Worm (Caenorhabditis elegans) whole organism, L4 larva: ENCODE results near the gene dhs-16.
A peak's percentile ranks its signal among the peaks of the same experiment; 100 is the strongest.

Source experiments
- F10B5.3 ChIP-seq: sonication (generic microtip); optimal IDR thresholded peaks from 2 replicates; lab custom pipeline; 2016; ENCODE audit warnings: mild to moderate bottlenecking, missing genetic modification characterization, missing compliant biosample characterization
- F37D6.2 ChIP-seq: sonication (generic microtip); optimal IDR thresholded peaks from 2 replicates; lab custom pipeline; 2016; ENCODE audit warnings: mild to moderate bottlenecking, missing genetic modification characterization, missing compliant biosample characterization
- F49E8.2 ChIP-seq: sonication (generic microtip); optimal IDR thresholded peaks from 2 replicates; lab custom pipeline; 2016; ENCODE audit warnings: missing compliant biosample characterization, mild to moderate bottlenecking, missing genetic modification characterization, borderline replicate concordance
- T20F7.1 ChIP-seq: fragments of 200-800 bp; sonication (Bioruptor generic); optimal IDR thresholded peaks from 2 replicates; lab custom pipeline; 2018; ENCODE audit warnings: mild to moderate bottlenecking, missing genetic modification characterization, missing compliant biosample characterization
- Y105C5A.15 ChIP-seq: fragments of 200-800 bp; sonication (Bioruptor generic); IDR thresholded peaks from 2 replicates; pipeline ENCODE4 v1.3.6; 2022; ENCODE audit warnings: missing genetic modification characterization, missing compliant biosample characterization
- Y75B8A.6 ChIP-seq: fragments of 200-800 bp; sonication (Bioruptor generic); IDR thresholded peaks from 2 replicates; pipeline ENCODE4 v1.3.6; 2022; ENCODE audit warnings: missing genetic modification reagents, missing genetic modification characterization, missing compliant biosample characterization
- ZK337.2 ChIP-seq: fragments of 200-800 bp; sonication (Bioruptor generic); IDR thresholded peaks from 2 replicates; pipeline ENCODE4 v1.3.6; 2022; ENCODE audit warnings: missing genetic modification reagents, missing genetic modification characterization, missing compliant biosample characterization
- ZK546.5 ChIP-seq, 2 experiments: sonication (generic microtip); optimal IDR thresholded peaks; 2 replicates each; lab custom pipeline; 2017; ENCODE audit warnings: missing biosample characterization in 2 of 2, missing genetic modification characterization in 2 of 2
- ama-1 ChIP-seq: fragments of 150-350 bp; optimal IDR thresholded peaks from 2 replicates; lab custom pipeline; 2014; ENCODE audit warnings: inconsistent platforms, mixed read lengths
- arid-1 ChIP-seq: fragments of 200-800 bp; sonication (Bioruptor generic); conservative IDR thresholded peaks from 2 replicates; pipeline ENCODE4 v1.3.6; 2022; ENCODE audit warnings: missing genetic modification reagents, missing genetic modification characterization, missing compliant biosample characterization
- attf-4 ChIP-seq: sonication (generic microtip); optimal IDR thresholded peaks from 3 replicates; lab custom pipeline; 2017; ENCODE audit warnings: missing biosample characterization, missing genetic modification characterization
- ceh-20 ChIP-seq: fragments of 200-800 bp; sonication (Bioruptor generic); IDR thresholded peaks from 2 replicates; pipeline ENCODE4 v1.3.6; 2022; ENCODE audit warnings: missing genetic modification reagents, missing genetic modification characterization, missing compliant biosample characterization
- ceh-44 ChIP-seq: fragments of 200-800 bp; sonication (Bioruptor generic); IDR thresholded peaks from 2 replicates; pipeline ENCODE4 v1.3.6; 2022; ENCODE audit warnings: missing genetic modification reagents, missing genetic modification characterization, missing compliant biosample characterization
- ceh-82 ChIP-seq: sonication (generic microtip); optimal IDR thresholded peaks from 2 replicates; lab custom pipeline; 2017; ENCODE audit warnings: missing biosample characterization, missing genetic modification characterization
- daf-12 ChIP-seq: fragments of 150-350 bp; optimal IDR thresholded peaks from 2 replicates; lab custom pipeline; 2014; ENCODE audit warnings: missing biosample characterization, missing genetic modification reagents, missing genetic modification characterization
- daf-16 ChIP-seq, 3 experiments: sonication (generic microtip); optimal IDR thresholded peaks; 2 replicates each; lab custom pipeline; 2016 to 2017; ENCODE audit warnings: missing genetic modification characterization in 3 of 3, missing genetic modification reagents in 3 of 3, mild to moderate bottlenecking in 2 of 3, missing compliant biosample characterization in 2 of 3, missing biosample characterization in 1 of 3, moderate library complexity in 1 of 3
- daf-19 ChIP-seq: fragments of 200-800 bp; sonication (Bioruptor generic); conservative IDR thresholded peaks from 2 replicates; pipeline ENCODE4 v1.3.6; 2022; ENCODE audit warnings: missing genetic modification characterization, missing compliant biosample characterization
- dmd-6 ChIP-seq: fragments of 200-800 bp; sonication (Bioruptor generic); IDR thresholded peaks from 2 replicates; pipeline ENCODE4 v1.3.6; 2022; ENCODE audit warnings: missing genetic modification reagents, missing genetic modification characterization, missing compliant biosample characterization
- dmd-8 ChIP-seq: fragments of 200-800 bp; sonication (Bioruptor generic); IDR thresholded peaks from 2 replicates; pipeline ENCODE4 v1.3.6; 2022; ENCODE audit warnings: missing genetic modification characterization, missing compliant biosample characterization
- dmd-9 ChIP-seq: fragments of 200-800 bp; sonication (Bioruptor generic); IDR thresholded peaks from 2 replicates; pipeline ENCODE4 v1.3.6; 2022; ENCODE audit warnings: missing genetic modification reagents, missing genetic modification characterization, missing compliant biosample characterization
- fos-1 ChIP-seq: fragments of 150-350 bp; optimal IDR thresholded peaks from 2 replicates; lab custom pipeline; 2014; ENCODE audit warnings: missing biosample characterization, missing genetic modification characterization
- hif-1 ChIP-seq, 2 experiments: sonication (generic microtip); optimal IDR thresholded peaks; 2 replicates each; lab custom pipeline; 2016 to 2017; ENCODE audit warnings: missing compliant biosample characterization in 2 of 2, missing genetic modification characterization in 2 of 2, missing genetic modification reagents in 2 of 2, missing genotype in 2 of 2, mild to moderate bottlenecking in 1 of 2
- hlh-11 ChIP-seq: fragments of 200-800 bp; sonication (Bioruptor generic); optimal IDR thresholded peaks from 2 replicates; lab custom pipeline; 2018; ENCODE audit warnings: mild to moderate bottlenecking, missing genetic modification characterization, missing compliant biosample characterization
- hmg-1.1 ChIP-seq: fragments of 200-800 bp; sonication (Bioruptor generic); IDR thresholded peaks from 2 replicates; pipeline ENCODE4 v1.3.6; 2022; ENCODE audit warnings: missing genetic modification reagents, missing genetic modification characterization, missing compliant biosample characterization
- jun-1 ChIP-seq: fragments of 150-350 bp; optimal IDR thresholded peaks from 2 replicates; lab custom pipeline; 2014; ENCODE audit warnings: missing biosample characterization, missing genetic modification reagents, missing genetic modification characterization
- lin-29 ChIP-seq: fragments of 200-800 bp; sonication (Bioruptor generic); IDR thresholded peaks from 2 replicates; pipeline ENCODE4 v1.3.6; 2022; ENCODE audit warnings: missing genetic modification reagents, missing genetic modification characterization, missing compliant biosample characterization
- lin-38 ChIP-seq: fragments of 200-800 bp; sonication (Bioruptor generic); IDR thresholded peaks from 2 replicates; pipeline ENCODE4 v1.3.6; 2022; ENCODE audit warnings: missing genetic modification reagents, missing genetic modification characterization, missing compliant biosample characterization
- lsy-2 ChIP-seq, 2 experiments: fragments of 150-350 bp in 1 of 2; sonication (generic microtip) in 1 of 2; optimal IDR thresholded peaks; 2 replicates each; lab custom pipeline; 2014 to 2017; ENCODE audit warnings: missing biosample characterization in 2 of 2, missing genetic modification characterization in 2 of 2
- mdl-1 ChIP-seq, 2 experiments: fragments of 150-350 bp in 1 of 2; sonication (generic microtip) in 1 of 2; optimal IDR thresholded peaks; 2 replicates each; lab custom pipeline; 2014 to 2017; ENCODE audit warnings: missing biosample characterization in 2 of 2, missing genetic modification characterization in 2 of 2
- mep-1 ChIP-seq: fragments of 150-350 bp; sonication (generic microtip); optimal IDR thresholded peaks from 3 replicates; lab custom pipeline; 2014; ENCODE audit warnings: missing biosample characterization, missing genetic modification characterization
- mes-2 ChIP-seq: sonication (generic microtip); optimal IDR thresholded peaks from 2 replicates; lab custom pipeline; 2016; ENCODE audit warnings: missing genotype, mild to moderate bottlenecking, missing genetic modification characterization, missing compliant biosample characterization; ENCODE audit not compliant: poor library complexity, severe bottlenecking
- mxl-2 ChIP-seq: fragments of 200-800 bp; sonication (Bioruptor generic); conservative IDR thresholded peaks from 2 replicates; pipeline ENCODE4 v1.3.6; 2022; ENCODE audit warnings: missing genetic modification reagents, missing genetic modification characterization, missing compliant biosample characterization
- mxl-3 ChIP-seq: fragments of 200-800 bp; sonication (Bioruptor generic); optimal IDR thresholded peaks from 2 replicates; lab custom pipeline; 2018; ENCODE audit warnings: mild to moderate bottlenecking, missing genetic modification characterization, missing compliant biosample characterization
- nhr-111 ChIP-seq: fragments of 200-800 bp; sonication (Bioruptor generic); optimal IDR thresholded peaks from 2 replicates; lab custom pipeline; 2018; ENCODE audit warnings: mild to moderate bottlenecking, missing genetic modification characterization, missing compliant biosample characterization
- nhr-28 ChIP-seq: fragments of 150-350 bp; optimal IDR thresholded peaks from 2 replicates; lab custom pipeline; 2014; ENCODE audit warnings: missing biosample characterization, missing genetic modification characterization
- nhr-48 ChIP-seq: sonication (generic microtip); optimal IDR thresholded peaks from 2 replicates; lab custom pipeline; 2016; ENCODE audit warnings: mild to moderate bottlenecking, missing genetic modification characterization, missing compliant biosample characterization
- nhr-6 ChIP-seq: fragments of 150-350 bp; optimal IDR thresholded peaks from 2 replicates; lab custom pipeline; 2014; ENCODE audit warnings: missing biosample characterization, missing genetic modification characterization
- nhr-76 ChIP-seq: fragments of 150-350 bp; optimal IDR thresholded peaks from 2 replicates; lab custom pipeline; 2014; ENCODE audit warnings: missing biosample characterization, missing genetic modification characterization
- pha-4 ChIP-seq, 2 experiments: fragments of 150-350 bp in 1 of 2; fragments of 200-800 bp in 1 of 2; sonication (Bioruptor generic) in 1 of 2; IDR thresholded peaks in 1 of 2; optimal IDR thresholded peaks in 1 of 2; 2 replicates each; pipeline versions ENCODE4 v1.3.6 to Lab custom; 2014 to 2022; ENCODE audit warnings: missing genetic modification characterization in 2 of 2, missing genetic modification reagents in 2 of 2, missing biosample characterization in 1 of 2, missing compliant biosample characterization in 1 of 2
- php-3 ChIP-seq: fragments of 200-800 bp; sonication (Bioruptor generic); IDR thresholded peaks from 2 replicates; pipeline ENCODE4 v1.3.6; 2022; ENCODE audit warnings: missing genetic modification reagents, missing genetic modification characterization, missing compliant biosample characterization
- sdz-12 ChIP-seq: fragments of 200-800 bp; sonication (Bioruptor generic); optimal IDR thresholded peaks from 2 replicates; lab custom pipeline; 2018; ENCODE audit warnings: mild to moderate bottlenecking, missing genetic modification characterization, missing compliant biosample characterization
- snpc-1.2 ChIP-seq: fragments of 200-800 bp; sonication (Bioruptor generic); IDR thresholded peaks from 2 replicates; pipeline ENCODE4 v1.3.6; 2022; ENCODE audit warnings: missing genetic modification reagents, missing genetic modification characterization, missing compliant biosample characterization
- spr-1 ChIP-seq: sonication (generic microtip); optimal IDR thresholded peaks from 2 replicates; lab custom pipeline; 2016; ENCODE audit warnings: mild to moderate bottlenecking, missing genetic modification characterization, missing compliant biosample characterization
- tra-1 ChIP-seq: fragments of 200-800 bp; sonication (Bioruptor generic); IDR thresholded peaks from 2 replicates; pipeline ENCODE4 v1.3.6; 2022; ENCODE audit warnings: missing genetic modification reagents, missing genetic modification characterization, missing compliant biosample characterization
- unc-130 ChIP-seq: sonication (generic microtip); optimal IDR thresholded peaks from 2 replicates; lab custom pipeline; 2016; ENCODE audit warnings: missing genetic modification reagents, missing genetic modification characterization, missing compliant biosample characterization
- unc-39 ChIP-seq: sonication (generic microtip); optimal IDR thresholded peaks from 2 replicates; lab custom pipeline; 2017; ENCODE audit warnings: missing biosample characterization, missing genetic modification characterization
- vab-7 ChIP-seq: fragments of 200-800 bp; sonication (Bioruptor generic); IDR thresholded peaks from 2 replicates; pipeline ENCODE4 v1.3.6; 2022; ENCODE audit warnings: missing genetic modification reagents, missing genetic modification characterization, missing compliant biosample characterization
- zfp-3 ChIP-seq: fragments of 200-800 bp; sonication (Bioruptor generic); conservative IDR thresholded peaks from 2 replicates; pipeline ENCODE4 v1.3.6; 2022; ENCODE audit warnings: missing genetic modification reagents, missing genetic modification characterization, missing compliant biosample characterization
- zip-11 ChIP-seq: fragments of 200-800 bp; sonication (Bioruptor generic); IDR thresholded peaks from 2 replicates; pipeline ENCODE4 v1.3.6; 2022; ENCODE audit warnings: missing genetic modification characterization, missing compliant biosample characterization
- ztf-7 ChIP-seq: fragments of 150-350 bp; optimal IDR thresholded peaks from 2 replicates; lab custom pipeline; 2014; ENCODE audit warnings: missing biosample characterization, missing genetic modification characterization

dhs-16 gene

ce11 chrV:6000368-6000802 lies 16.8 kb downstream of the dhs-16 start (continued):
- TF ChIP-seq lin-29 (GFP tag; lab: Robert Waterston, UW): no peak
- TF ChIP-seq F37D6.2 (tag; lab: Kevin White, UChicago): peak; percentile 42
- peak; percentile 95 for TF ChIP-seq hmg-1.1
- peak; percentile 98 for TF ChIP-seq nhr-28 (tag; lab: Kevin White, UChicago)
- no peak for TF ChIP-seq attf-4 (tag; lab: Kevin White, UChicago)
- peak; percentile 59 to 89 for TF ChIP-seq daf-16 (GFP tag; optimal IDR thresholded peaks at IDR 0.05; lab: Kevin White, UChicago)
- TF ChIP-seq daf-16 (tag; optimal IDR thresholded peaks at IDR 0.05; lab: Kevin White, UChicago): peak; percentile 98
- TF ChIP-seq hlh-11 (tag; lab: Kevin White, UChicago): peak; percentile 100
- no peak for TF ChIP-seq daf-19 (GFP tag; lab: Robert Waterston, UW)
- no peak for TF ChIP-seq Y75B8A.6 (GFP tag; lab: Robert Waterston, UW)
- no peak for TF ChIP-seq dmd-8 (GFP tag; lab: Robert Waterston, UW)
- TF ChIP-seq lin-38 (GFP tag; lab: Robert Waterston, UW): peak; percentile 71
- TF ChIP-seq ama-1 (lab: Kevin White, UChicago): peak; percentile 36
- peak; percentile 94 for TF ChIP-seq tra-1 (GFP tag; lab: Robert Waterston, UW)
- TF ChIP-seq ceh-44: no peak
- no peak for TF ChIP-seq fos-1 (tag; lab: Kevin White, UChicago)
- no peak for TF ChIP-seq unc-130
- TF ChIP-seq pha-4 (GFP tag; IDR thresholded peaks at IDR 0.05; lab: Robert Waterston, UW): peak; percentile 94
- TF ChIP-seq pha-4 (tag; optimal IDR thresholded peaks at IDR 0.05; lab: Kevin White, UChicago): peak; percentile 90
- no peak for TF ChIP-seq zip-11
- TF ChIP-seq vab-7: no peak
- peak; percentile 74 for TF ChIP-seq mes-2 (tag; lab: Kevin White, UChicago)
- peak; percentile 93 for TF ChIP-seq jun-1 (tag; lab: Kevin White, UChicago)
- TF ChIP-seq daf-12 (tag; lab: Kevin White, UChicago): no peak
- TF ChIP-seq sdz-12 (GFP tag; lab: Kevin White, UChicago): no peak
- TF ChIP-seq mep-1 (tag; lab: Kevin White, UChicago): peak; percentile 93
- peak; percentile 84 for TF ChIP-seq zfp-3 (GFP tag; lab: Robert Waterston, UW)
- TF ChIP-seq mdl-1 (tag; optimal IDR thresholded peaks at IDR 0.05; lab: Kevin White, UChicago): peak; percentile 67 to 96
- TF ChIP-seq hif-1 (tag; optimal IDR thresholded peaks at IDR 0.05; lab: Kevin White, UChicago): peak; percentile 13 to 85
- peak; percentile 97 for TF ChIP-seq php-3
- no peak for TF ChIP-seq nhr-111 (GFP tag; lab: Kevin White, UChicago)
- peak; percentile 81 for TF ChIP-seq nhr-6
- TF ChIP-seq nhr-48 (tag; lab: Kevin White, UChicago): peak; percentile 98
- peak; percentile 86 for TF ChIP-seq ztf-7 (tag; lab: Kevin White, UChicago)
- TF ChIP-seq Y105C5A.15: no peak
- no peak for TF ChIP-seq snpc-1.2
- TF ChIP-seq dmd-9 (GFP tag; lab: Robert Waterston, UW): peak; percentile 64; the same call in 1 of the 2 replicates
- TF ChIP-seq ZK337.2 (GFP tag; lab: Robert Waterston, UW): no peak
- TF ChIP-seq T20F7.1: peak; percentile 89
- TF ChIP-seq lsy-2 (tag; optimal IDR thresholded peaks at IDR 0.05; lab: Kevin White, UChicago): peak; percentile 65 to 91
- peak; percentile 71; the same call in 1 of the 2 replicates for TF ChIP-seq mxl-2 (GFP tag; lab: Robert Waterston, UW)
- TF ChIP-seq nhr-76 (tag; lab: Kevin White, UChicago): peak; percentile 33
- TF ChIP-seq ceh-82 (tag; lab: Kevin White, UChicago): no peak
- peak; percentile 99 for TF ChIP-seq dmd-6 (GFP tag; lab: Robert Waterston, UW)
- TF ChIP-seq ZK546.5 (tag; optimal IDR thresholded peaks at IDR 0.05; lab: Kevin White, UChicago): no peak
- TF ChIP-seq mxl-3 (GFP tag; lab: Kevin White, UChicago): peak; percentile 94
- TF ChIP-seq ceh-20 (GFP tag; lab: Robert Waterston, UW): peak; percentile 92
- peak; percentile 51 for TF ChIP-seq F10B5.3 (tag; lab: Kevin White, UChicago)
- peak; percentile 91 for TF ChIP-seq spr-1 (tag; lab: Kevin White, UChicago)
- TF ChIP-seq unc-39 (tag; lab: Kevin White, UChicago): no peak
- peak; percentile 78 for TF ChIP-seq arid-1 (GFP tag; lab: Robert Waterston, UW)
- TF ChIP-seq F49E8.2: no peak
